Fruit fly (Drosophila melanogaster) whole organism, prepupa: ENCODE measurements around the gene CG5172.

Experiments
- Blimp-1 ChIP-seq: fragments of 200-800 bp; sonication (Bioruptor generic); optimal IDR thresholded peaks from 3 replicates; lab custom pipeline; 2017; ENCODE audit warnings: missing biosample characterization, missing genetic modification characterization, mild to moderate bottlenecking, moderate library complexity, missing genetic modification reagents
- CG10631 ChIP-seq: fragments of 200-800 bp; sonication (Bioruptor generic); optimal IDR thresholded peaks from 2 replicates; lab custom pipeline; 2016; ENCODE audit warnings: missing biosample characterization, missing genetic modification characterization
- CG10669 ChIP-seq: fragments of 200-800 bp; sonication (Bioruptor generic); optimal IDR thresholded peaks from 3 replicates; lab custom pipeline; 2018; ENCODE audit warnings: missing biosample characterization, mild to moderate bottlenecking, missing genetic modification characterization, moderate library complexity
- CG11294 ChIP-seq: fragments of 200-800 bp; sonication (Bioruptor generic); IDR thresholded peaks from 2 replicates; pipeline ENCODE4 v1.3.6; 2022; ENCODE audit warnings: missing biosample characterization, missing genetic modification characterization
- CG11762 ChIP-seq: fragments of 200-800 bp; sonication (Bioruptor generic); optimal IDR thresholded peaks from 3 replicates; lab custom pipeline; 2016; ENCODE audit warnings: missing biosample characterization, missing genetic modification characterization; ENCODE audit not compliant: insufficient read depth
- CG15336 ChIP-seq: fragments of 200-800 bp; sonication (Bioruptor generic); IDR thresholded peaks from 2 replicates; pipeline ENCODE4 v1.3.6; 2022; ENCODE audit warnings: missing biosample characterization, missing genetic modification characterization
- CG16779 ChIP-seq: fragments of 200-800 bp; sonication (Bioruptor generic); optimal IDR thresholded peaks from 3 replicates; lab custom pipeline; 2017; ENCODE audit warnings: missing biosample characterization, mild to moderate bottlenecking, missing genetic modification characterization
- CG3032 ChIP-seq: fragments of 200-800 bp; optimal IDR thresholded peaks from 2 replicates; lab custom pipeline; 2019; ENCODE audit warnings: missing biosample characterization, mild to moderate bottlenecking, missing genetic modification characterization, moderate library complexity
- CG31627 ChIP-seq: fragments of 200-800 bp; sonication (Bioruptor generic); optimal IDR thresholded peaks from 3 replicates; lab custom pipeline; 2016; ENCODE audit warnings: missing biosample characterization, missing genetic modification characterization
- CG34406 ChIP-seq: fragments of 200-800 bp; sonication (Bioruptor generic); optimal IDR thresholded peaks from 3 replicates; lab custom pipeline; 2016; ENCODE audit warnings: missing biosample characterization, missing genetic modification characterization
- CG3919 ChIP-seq: fragments of 200-800 bp; sonication (Bioruptor generic); optimal IDR thresholded peaks from 3 replicates; lab custom pipeline; 2016; ENCODE audit warnings: missing biosample characterization, missing genetic modification characterization
- CG6163 ChIP-seq: fragments of 200-800 bp; sonication (Bioruptor generic); IDR thresholded peaks from 3 replicates; pipeline ENCODE4 v1.3.6; 2022; ENCODE audit warnings: missing biosample characterization, missing genetic modification characterization
- CG6808 ChIP-seq: fragments of 200-800 bp; sonication (Bioruptor generic); optimal IDR thresholded peaks from 3 replicates; lab custom pipeline; 2017; ENCODE audit warnings: missing biosample characterization, missing genetic modification characterization, mild to moderate bottlenecking, moderate library complexity, missing genetic modification reagents
- CG6854 ChIP-seq: fragments of 200-800 bp; sonication (Bioruptor generic); optimal IDR thresholded peaks from 2 replicates; lab custom pipeline; 2017; ENCODE audit warnings: missing biosample characterization, mild to moderate bottlenecking, missing genetic modification characterization
- CG7368 ChIP-seq: fragments of 200-800 bp; sonication (Bioruptor generic); optimal IDR thresholded peaks from 3 replicates; lab custom pipeline; 2016; ENCODE audit warnings: missing biosample characterization, missing genetic modification characterization
- CG8119 ChIP-seq: fragments of 200-800 bp; sonication (Bioruptor generic); IDR thresholded peaks from 3 replicates; pipeline ENCODE4 v1.3.6; 2022; ENCODE audit warnings: missing biosample characterization, missing genetic modification characterization
- CG8319 ChIP-seq: fragments of 200-800 bp; sonication (Bioruptor generic); optimal IDR thresholded peaks from 3 replicates; lab custom pipeline; 2016; ENCODE audit warnings: missing biosample characterization, missing genetic modification characterization
- CG9139 ChIP-seq: fragments of 200-800 bp; sonication (Bioruptor generic); optimal IDR thresholded peaks from 3 replicates; lab custom pipeline; 2017; ENCODE audit warnings: missing biosample characterization, mild to moderate bottlenecking, missing genetic modification characterization
- Eip75B ChIP-seq: fragments of 200-800 bp; sonication (Bioruptor generic); optimal IDR thresholded peaks from 3 replicates; lab custom pipeline; 2016; ENCODE audit warnings: missing biosample characterization, missing genetic modification characterization
- Ets21C ChIP-seq: fragments of 200-800 bp; sonication (Bioruptor generic); optimal IDR thresholded peaks from 3 replicates; lab custom pipeline; 2016; ENCODE audit warnings: missing biosample characterization, missing genetic modification characterization
- Ets96B ChIP-seq: fragments of 200-800 bp; optimal IDR thresholded peaks from 2 replicates; lab custom pipeline; 2019; ENCODE audit warnings: missing biosample characterization, mild to moderate bottlenecking, missing genetic modification characterization, moderate library complexity
- Hr39 ChIP-seq: fragments of 200-800 bp; sonication (Bioruptor generic); optimal IDR thresholded peaks from 2 replicates; lab custom pipeline; 2016; ENCODE audit warnings: missing biosample characterization, missing genetic modification characterization
- Hr4 ChIP-seq: fragments of 200-800 bp; sonication (Bioruptor generic); optimal IDR thresholded peaks from 3 replicates; lab custom pipeline; 2016; ENCODE audit warnings: missing biosample characterization, missing genetic modification characterization
- Lpt ChIP-seq: fragments of 200-800 bp; sonication (Bioruptor generic); optimal IDR thresholded peaks from 3 replicates; lab custom pipeline; 2016; ENCODE audit warnings: missing biosample characterization, missing genetic modification characterization
- Met ChIP-seq: fragments of 200-800 bp; sonication (Bioruptor generic); optimal IDR thresholded peaks from 3 replicates; lab custom pipeline; 2016; ENCODE audit warnings: missing biosample characterization, missing genetic modification characterization
- OdsH ChIP-seq: fragments of 200-800 bp; sonication (Bioruptor generic); optimal IDR thresholded peaks from 3 replicates; lab custom pipeline; 2016; ENCODE audit warnings: missing biosample characterization, missing genetic modification characterization
- Smox ChIP-seq: fragments of 200-800 bp; sonication (Bioruptor generic); optimal IDR thresholded peaks from 3 replicates; lab custom pipeline; 2016; ENCODE audit warnings: missing biosample characterization, missing genetic modification characterization
- Sox102F ChIP-seq: fragments of 200-800 bp; sonication (Bioruptor generic); optimal IDR thresholded peaks from 2 replicates; lab custom pipeline; 2016; ENCODE audit warnings: missing biosample characterization, mild to moderate bottlenecking, missing genetic modification characterization
- Sox15 ChIP-seq: fragments of 200-800 bp; sonication (Bioruptor generic); optimal IDR thresholded peaks from 3 replicates; lab custom pipeline; 2016; ENCODE audit warnings: missing biosample characterization, missing genetic modification characterization
- cyc ChIP-seq: fragments of 200-800 bp; sonication (Bioruptor generic); optimal IDR thresholded peaks from 3 replicates; lab custom pipeline; 2016; ENCODE audit warnings: missing biosample characterization, missing genetic modification characterization
- dac ChIP-seq: fragments of 200-800 bp; sonication (Bioruptor generic); optimal IDR thresholded peaks from 2 replicates; lab custom pipeline; 2017; ENCODE audit warnings: missing biosample characterization, mild to moderate bottlenecking, missing genetic modification characterization
- dsx ChIP-seq: fragments of 200-800 bp; optimal IDR thresholded peaks from 3 replicates; lab custom pipeline; 2019; ENCODE audit warnings: missing biosample characterization, mild to moderate bottlenecking, missing genetic modification characterization, moderate library complexity; ENCODE audit not compliant: poor library complexity, severe bottlenecking
- esn ChIP-seq: fragments of 200-800 bp; sonication (Bioruptor generic); optimal IDR thresholded peaks from 2 replicates; lab custom pipeline; 2016; ENCODE audit warnings: missing biosample characterization, mild to moderate bottlenecking, missing genetic modification characterization, moderate library complexity
- fd85E ChIP-seq: fragments of 200-800 bp; sonication (Bioruptor generic); optimal IDR thresholded peaks from 3 replicates; lab custom pipeline; 2016; ENCODE audit warnings: missing biosample characterization, missing genetic modification characterization
- fkh ChIP-seq: fragments of 200-800 bp; sonication (Bioruptor generic); optimal IDR thresholded peaks from 3 replicates; lab custom pipeline; 2017; ENCODE audit warnings: missing biosample characterization, mild to moderate bottlenecking, missing genetic modification characterization, moderate library complexity
- lz ChIP-seq: fragments of 200-800 bp; sonication (Bioruptor generic); optimal IDR thresholded peaks from 3 replicates; lab custom pipeline; 2016; ENCODE audit warnings: missing biosample characterization, missing genetic modification characterization
- pdm3 ChIP-seq: fragments of 200-800 bp; sonication (Bioruptor generic); optimal IDR thresholded peaks from 3 replicates; lab custom pipeline; 2016; ENCODE audit warnings: missing biosample characterization, missing genetic modification characterization
- salr ChIP-seq, 2 experiments: fragments of 200-800 bp; sonication (Bioruptor generic); optimal IDR thresholded peaks; 3 replicates each; lab custom pipeline; 2016 to 2018; ENCODE audit warnings: missing biosample characterization in 2 of 2, missing genetic modification characterization in 2 of 2, mild to moderate bottlenecking in 1 of 2
- ss ChIP-seq, 2 experiments: fragments of 200-800 bp; sonication (Bioruptor generic); optimal IDR thresholded peaks; 2 replicates in 1 of 2; 3 replicates in 1 of 2; lab custom pipeline; 2017 to 2018; ENCODE audit warnings: mild to moderate bottlenecking in 2 of 2, missing biosample characterization in 2 of 2, missing genetic modification characterization in 2 of 2, moderate library complexity in 1 of 2
- svp ChIP-seq: fragments of 200-800 bp; sonication (Bioruptor generic); peaks from one replicate; lab custom pipeline; 2016; ENCODE audit warnings: missing biosample characterization, missing genetic modification characterization
- topi ChIP-seq: fragments of 200-800 bp; sonication (Bioruptor generic); optimal IDR thresholded peaks from 3 replicates; lab custom pipeline; 2016; ENCODE audit warnings: missing biosample characterization, missing genetic modification characterization
- vri ChIP-seq: fragments of 200-800 bp; sonication (Bioruptor generic); optimal IDR thresholded peaks from 3 replicates; lab custom pipeline; 2016; ENCODE audit warnings: missing biosample characterization, mild to moderate bottlenecking, missing genetic modification characterization

CG5172 gene

DNA sequence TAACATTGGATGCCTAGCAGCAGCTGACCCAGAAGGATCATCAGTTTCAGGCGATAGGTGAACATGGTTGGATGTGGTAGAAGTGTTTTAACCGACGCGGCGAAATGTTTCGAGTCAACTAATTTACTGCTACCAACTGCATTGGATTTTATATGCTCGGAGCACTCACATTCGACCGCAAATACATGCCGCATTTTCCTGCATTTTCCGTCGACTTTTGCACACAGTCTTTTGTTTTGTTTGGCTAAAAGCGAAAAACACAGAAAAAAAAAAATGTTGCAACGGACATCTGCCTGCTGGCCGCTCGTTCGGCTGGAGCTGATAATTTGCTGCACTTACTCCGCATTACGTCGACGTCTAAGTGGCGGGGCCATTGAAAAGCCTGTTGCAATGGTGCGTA is 11.3 kb upstream of the CG5172 start, which contains the start of gene CG12995:
CG12995 (minus strand) TSS at position 101 of the 400 bp plus-strand sequence.
- no peak for TF ChIP-seq salr (GFP tag; optimal IDR thresholded peaks at IDR 0.05; lab: Kevin White, UChicago)
- TF ChIP-seq CG34406 (GFP tag; lab: Kevin White, UChicago) = no peak
- TF ChIP-seq Hr39 (GFP tag; lab: Kevin White, UChicago) = no peak
- TF ChIP-seq Hr4 (GFP tag; lab: Kevin White, UChicago) = no peak

dm6 chrX:17212007-17212406 is 9.2 kb upstream of the CG5172 start, which contains the start of gene CG18258:
TSS of gene CG18258 (plus strand) at chrX:17212307.
- TF ChIP-seq fkh (GFP tag; lab: Kevin White, UChicago) = no peak
- TF ChIP-seq salr (GFP tag; optimal IDR thresholded peaks at IDR 0.05; lab: Kevin White, UChicago) = no peak
- no peak for TF ChIP-seq Met (GFP tag; lab: Kevin White, UChicago)

dm6 chrX:17215004-17215403 is 6.2 kb upstream of the CG5172 start, which contains the start of gene CG5162:
TSS of gene CG5162 (plus strand) at chrX:17215304.
- TF ChIP-seq Sox102F (GFP tag; lab: Kevin White, UChicago) (no peak), vri (GFP tag; lab: Kevin White, UChicago) (no peak), CG34406 (GFP tag; lab: Kevin White, UChicago) (no peak), lz (no peak), CG6854 (no peak), CG11762 (no peak), ss (GFP tag; optimal IDR thresholded peaks at IDR 0.05; lab: Kevin White, UChicago) (no peak), CG3919 (GFP tag; lab: Kevin White, UChicago) (no peak), CG6163 (GFP tag; lab: Robert Waterston, UW) (no peak), dac (GFP tag; lab: Kevin White, UChicago) (no peak)

- TF ChIP-seq OdsH (GFP tag; lab: Kevin White, UChicago) (peak; percentile 38), CG15336 (peak; percentile 54), fd85E (no peak), CG10669 (GFP tag; lab: Kevin White, UChicago) (peak; percentile 45), CG6808 (GFP tag; lab: Kevin White, UChicago) (peak; percentile 25), CG6163 (GFP tag; lab: Robert Waterston, UW) (peak; percentile 64), dsx (GFP tag; lab: Kevin White, UChicago) (peak; percentile 12), Eip75B (no peak), cyc (GFP tag; lab: Kevin White, UChicago) (no peak), CG6854 (no peak), fkh (GFP tag; lab: Kevin White, UChicago) (no peak), topi (GFP tag; lab: Kevin White, UChicago) (no peak), Blimp-1 (GFP tag; lab: Kevin White, UChicago) (no peak), Ets96B (tag; lab: Kevin White, UChicago) (peak; percentile 34), Lpt (GFP tag; lab: Kevin White, UChicago) (no peak), Sox102F (GFP tag; lab: Kevin White, UChicago) (no peak), CG9139 (GFP tag; lab: Kevin White, UChicago) (no peak), pdm3 (peak; percentile 49), Sox15 (no peak), Ets21C (GFP tag; lab: Kevin White, UChicago) (no peak), Met (GFP tag; lab: Kevin White, UChicago) (no peak), Smox (no peak), CG31627 (GFP tag; lab: Kevin White, UChicago) (no peak), dac (GFP tag; lab: Kevin White, UChicago) (no peak), CG8319 (GFP tag; lab: Kevin White, UChicago) (no peak), vri (GFP tag; lab: Kevin White, UChicago) (no peak), CG7368 (GFP tag; lab: Kevin White, UChicago) (no peak), CG34406 (GFP tag; lab: Kevin White, UChicago) (no peak), CG11294 (no peak), svp (GFP tag; lab: Kevin White, UChicago) (no peak), CG3919 (GFP tag; lab: Kevin White, UChicago) (peak; percentile 45), CG10631 (GFP tag; lab: Kevin White, UChicago) (peak; percentile 13), lz (no peak), esn (no peak), CG3032 (no peak), CG11762 (peak; percentile 8), CG16779 (tag; lab: Kevin White, UChicago) (no peak), CG8119 (GFP tag; lab: Robert Waterston, UW) (peak; percentile 40; the same call in 2 of the 3 replicates)
Observed at dm6 chrX:17218232-17218951, 2.9 kb upstream of the CG5172 start, which contains the start of gene CG12998. TSS of gene CG12998 (plus strand) at chrX:17218667.
